Worm (Caenorhabditis elegans): ENCODE measurements around the gene picd-1.

DNA sequence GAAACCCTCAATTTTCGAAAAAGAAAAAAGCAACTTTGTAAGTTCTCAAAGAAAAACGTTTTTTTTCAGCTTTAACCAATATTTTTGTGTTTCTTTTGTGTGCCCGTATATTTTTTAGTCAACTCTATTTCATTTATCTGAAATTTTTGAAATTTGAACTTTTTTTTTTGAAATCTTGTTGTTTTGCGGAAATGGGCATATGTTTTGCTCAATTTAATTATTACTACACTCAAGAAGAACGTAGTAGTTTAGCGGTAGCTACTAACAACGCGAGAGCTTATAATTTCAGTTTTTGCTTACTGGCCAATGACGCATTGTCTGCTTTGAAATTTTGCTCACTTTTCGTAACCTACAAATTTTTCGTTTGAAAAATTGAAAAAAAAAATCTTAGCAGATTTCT is 40.2 kb downstream of the picd-1 start, which contains the start of gene srh-82:
- no peak for TF ChIP-seq T22C8.4 (GFP tag; IDR thresholded peaks at IDR 0.05)
- no peak for TF ChIP-seq ref-1 (GFP tag; conservative IDR thresholded peaks at IDR 0.05)
